Fruit fly (Drosophila melanogaster): ENCODE data around the gene CG13786.

DNA sequence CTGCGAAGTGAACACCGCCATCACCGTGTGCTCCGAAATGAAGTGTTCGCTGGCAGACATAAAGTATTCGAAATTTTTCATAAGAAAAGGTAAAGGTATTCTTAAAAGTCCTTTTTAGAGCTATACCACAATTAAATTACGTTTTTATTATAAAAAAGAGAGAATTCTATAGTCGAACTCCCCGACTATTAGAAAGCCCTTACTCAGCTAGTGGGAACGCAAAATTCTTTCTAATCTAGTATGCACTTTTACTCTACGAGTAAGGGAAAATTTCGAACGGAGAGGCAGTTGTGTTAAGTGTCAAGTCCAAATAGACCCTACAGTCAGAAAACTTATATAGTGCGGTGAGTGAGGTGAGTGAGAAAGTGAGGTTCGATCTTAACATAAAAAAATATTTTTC, 4.4 kb upstream of the CG13786 start, which contains the start of gene CG31909:
- TF ChIP-seq CG31627 (GFP tag; optimal IDR thresholded peaks at IDR 0.05) (no peak), acj6 (GFP tag; optimal IDR thresholded peaks at IDR 0.05) (no peak), Hr38 (GFP tag; optimal IDR thresholded peaks at IDR 0.05) (no peak), CG6276 (GFP tag; optimal IDR thresholded peaks at IDR 0.05) (no peak), esn (GFP tag; optimal IDR thresholded peaks at IDR 0.05) (no peak), CG11902 (GFP tag; optimal IDR thresholded peaks at IDR 0.05) (no peak), CG3032 (tag; optimal IDR thresholded peaks at IDR 0.05) (no peak), CG16779 (tag; optimal IDR thresholded peaks at IDR 0.05) (no peak)

All from whole organism, prepupa.